Worm (Caenorhabditis elegans) whole organism, L4/young adult: Measurements from ENCODE around the gene C14C6.6.

Source experiments
- W03F9.2 ChIP-seq: fragments of 150-350 bp; optimal IDR thresholded peaks from 2 replicates; lab custom pipeline; 2014; ENCODE audit warnings: missing biosample characterization, missing genetic modification characterization
- dao-5 ChIP-seq: sonication (generic microtip); optimal IDR thresholded peaks from 2 replicates; lab custom pipeline; 2016; ENCODE audit warnings: missing genotype, missing genetic modification characterization, moderate library complexity, missing compliant biosample characterization
- him-1 ChIP-seq: sonication (generic microtip); optimal IDR thresholded peaks from 2 replicates; lab custom pipeline; 2016; ENCODE audit warnings: missing genotype, missing genetic modification reagents, missing genetic modification characterization, missing compliant biosample characterization

The C14C6.6 gene

ce11 chrV:512420-512819, 35.5 kb downstream of the C14C6.6 start, which contains the start of gene srh-37:
Gene srh-37 (minus strand): TSS chrV:512520.
- TF ChIP-seq him-1 (tag; lab: Kevin White, UChicago) (no peak), W03F9.2 (tag; lab: Kevin White, UChicago) (no peak), dao-5 (tag; lab: Kevin White, UChicago) (no peak)

DNA sequence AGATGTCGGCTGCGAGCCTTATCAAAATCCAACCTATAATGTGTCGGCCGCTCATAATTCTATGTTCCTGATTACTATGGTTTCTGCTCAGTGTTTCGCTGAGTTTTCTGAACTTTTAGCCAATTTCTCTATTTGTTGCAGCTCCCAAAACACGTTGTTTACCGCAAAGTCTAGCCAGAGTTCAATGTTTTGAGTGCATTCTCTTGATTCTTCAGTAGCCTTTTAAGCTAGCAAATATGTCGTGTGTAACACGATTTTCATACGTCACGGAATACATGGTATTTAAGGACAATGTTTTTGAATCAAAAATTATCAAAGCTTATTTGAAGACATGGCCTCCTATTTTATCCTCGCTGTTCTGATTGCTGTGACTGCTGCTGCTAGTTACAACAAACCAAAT, 42.7 kb downstream of the C14C6.6 start, which contains the start of gene srlf-19:
Gene srlf-19 (plus strand): TSS at position 301 of the 400 bp plus-strand sequence.
- TF ChIP-seq dao-5 (tag; lab: Kevin White, UChicago) (no peak), W03F9.2 (tag; lab: Kevin White, UChicago) (no peak)

- TF ChIP-seq dao-5 (tag; lab: Kevin White, UChicago) (no peak), him-1 (tag; lab: Kevin White, UChicago) (no peak), W03F9.2 (tag; lab: Kevin White, UChicago) (no peak)
Observed at ce11 chrV:503728-504127, 44.2 kb downstream of the C14C6.6 start, which contains the start of gene srlf-35. Gene srlf-35 (plus strand): TSS chrV:504028.

DNA sequence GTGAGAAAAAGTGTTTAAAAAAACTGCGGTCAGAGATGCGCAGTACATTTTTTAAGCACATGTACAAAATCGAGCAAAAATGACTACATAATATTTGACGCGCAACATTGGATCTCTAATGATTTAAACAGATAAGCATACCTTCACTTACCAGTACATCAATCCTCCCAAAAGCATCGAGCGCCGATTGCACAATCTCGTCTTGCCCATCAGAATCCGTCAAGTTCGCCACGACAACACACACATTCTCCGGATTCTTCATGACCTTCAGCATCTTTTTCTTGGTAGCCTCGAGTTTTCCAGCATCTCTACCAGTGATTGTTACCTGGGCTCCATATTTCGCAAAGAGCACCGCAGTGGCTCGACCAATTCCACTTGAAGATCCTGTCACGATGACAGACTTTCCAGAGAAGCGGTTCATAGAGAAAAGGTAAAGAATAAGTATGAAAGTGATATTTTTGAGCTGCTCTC, 45.0 kb downstream of the C14C6.6 start, which contains the start of gene T01G6.10:
Gene T01G6.10 (minus strand): TSS at position 421 of the 471 bp plus-strand sequence.
- no peak for TF ChIP-seq dao-5 (tag; lab: Kevin White, UChicago)
- TF ChIP-seq him-1 (tag; lab: Kevin White, UChicago), result no peak
- no peak for TF ChIP-seq W03F9.2 (tag; lab: Kevin White, UChicago)

DNA sequence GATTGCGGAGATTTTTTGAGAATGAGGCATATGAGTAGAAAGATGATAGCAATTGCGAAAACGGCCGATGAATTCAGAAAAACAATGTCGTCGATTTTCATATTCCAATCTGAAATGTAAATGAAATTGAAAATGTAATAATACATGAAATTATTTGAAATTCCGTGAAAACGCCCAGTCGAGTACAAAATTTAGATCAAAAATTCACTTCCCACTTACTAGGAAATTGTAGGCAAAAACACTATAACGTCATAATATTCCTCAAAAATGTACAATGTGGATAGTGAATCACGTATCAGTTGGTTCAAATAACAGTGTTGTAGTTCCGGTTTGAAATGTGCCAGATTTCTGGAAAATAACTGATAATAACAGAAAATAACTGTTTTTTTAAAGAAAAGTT, 46.6 kb downstream of the C14C6.6 start, which contains the start of gene str-256:
Gene str-256 (minus strand): TSS at position 101 of the 400 bp plus-strand sequence.
- no peak for TF ChIP-seq him-1 (tag; lab: Kevin White, UChicago)
- no peak for TF ChIP-seq W03F9.2 (tag; lab: Kevin White, UChicago)

DNA sequence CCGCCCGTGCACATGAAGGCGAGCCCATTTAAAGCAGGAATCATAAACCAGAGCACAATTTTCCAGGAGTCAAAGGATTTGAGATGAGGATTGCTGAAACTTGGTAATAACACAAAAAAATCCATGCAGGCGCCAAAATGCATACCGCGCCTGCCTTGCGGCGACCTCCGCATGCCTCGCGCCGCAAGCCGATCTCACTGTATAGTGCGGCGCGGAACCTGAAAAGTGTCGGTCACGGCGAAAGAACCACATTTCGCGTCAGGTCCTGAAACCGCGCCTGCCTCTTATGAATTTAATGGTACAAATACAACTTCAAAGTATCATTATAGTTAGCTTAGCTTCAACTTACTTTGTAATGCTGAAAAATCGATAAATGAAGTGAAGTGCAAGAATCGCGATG, 47.3 kb downstream of the C14C6.6 start:
- no peak for TF ChIP-seq him-1 (tag; lab: Kevin White, UChicago)
- no peak for TF ChIP-seq W03F9.2 (tag; lab: Kevin White, UChicago)
- no peak for TF ChIP-seq dao-5 (tag; lab: Kevin White, UChicago)

- no peak for TF ChIP-seq him-1 (tag; lab: Kevin White, UChicago)
- no peak for TF ChIP-seq dao-5 (tag; lab: Kevin White, UChicago)
- TF ChIP-seq W03F9.2 (tag; lab: Kevin White, UChicago), result no peak
Observed at ce11 chrV:497399-497798, 50.5 kb downstream of the C14C6.6 start, which contains the start of gene T01G6.1. Gene T01G6.1 (plus strand): TSS chrV:497699.
